Fruit fly (Drosophila melanogaster): ENCODE data around the gene Ctl2.
A peak's percentile ranks its signal among the peaks of the same experiment; 100 is the strongest.

Gene Ctl2

dm6 chr3R:29089662-29090007 is 33.5 kb upstream of the Ctl2 start (continued):
- no peak for TF ChIP-seq E2f2 (GFP tag; IDR thresholded peaks at IDR 0.05)
- no peak for TF ChIP-seq wor (GFP tag; IDR thresholded peaks at IDR 0.05)
- no peak for TF ChIP-seq Dad (GFP tag; optimal IDR thresholded peaks at IDR 0.05)
- no peak for TF ChIP-seq CG4282 (GFP tag; optimal IDR thresholded peaks at IDR 0.05)
- TF ChIP-seq CG1024 (GFP tag; IDR thresholded peaks at IDR 0.05), result no peak
- TF ChIP-seq rib (GFP tag; IDR thresholded peaks at IDR 0.05), result no peak
- TF ChIP-seq CG43689 (GFP tag; IDR thresholded peaks at IDR 0.05), result no peak
- TF ChIP-seq CG6254 (GFP tag; optimal IDR thresholded peaks at IDR 0.05), result no peak
- TF ChIP-seq Usf (GFP tag; optimal IDR thresholded peaks at IDR 0.05), result no peak
- TF ChIP-seq CG1792 (GFP tag; optimal IDR thresholded peaks at IDR 0.05), result no peak
- no peak for TF ChIP-seq CG10366 (GFP tag; IDR thresholded peaks at IDR 0.05)
- TF ChIP-seq ham (GFP tag; IDR thresholded peaks at IDR 0.05), result no peak
- no peak for TF ChIP-seq CG1529 (GFP tag; optimal IDR thresholded peaks at IDR 0.05)
- no peak for TF ChIP-seq CG2199 (GFP tag; IDR thresholded peaks at IDR 0.05)
- TF ChIP-seq CG4707 (GFP tag; optimal IDR thresholded peaks at IDR 0.05), result no peak
- no peak for TF ChIP-seq CG3065 (GFP tag; optimal IDR thresholded peaks at IDR 0.05)
- TF ChIP-seq CG30403 (GFP tag; optimal IDR thresholded peaks at IDR 0.05), result peak; percentile 20
- TF ChIP-seq bab2 (GFP tag; optimal IDR thresholded peaks at IDR 0.05), result peak; percentile 56
- no peak for TF ChIP-seq pan (optimal IDR thresholded peaks at IDR 0.05)
- no peak for TF ChIP-seq pan (GFP tag; optimal IDR thresholded peaks at IDR 0.05 in 1 of 2, IDR thresholded peaks at IDR 0.05 in 1 of 2)
- no peak for TF ChIP-seq Dref (GFP tag; IDR thresholded peaks at IDR 0.05)
- no peak for TF ChIP-seq Mes4 (GFP tag; optimal IDR thresholded peaks at IDR 0.05)
- TF ChIP-seq Dfd (GFP tag; optimal IDR thresholded peaks at IDR 0.05), result no peak
- no peak for TF ChIP-seq CG9437 (GFP tag; optimal IDR thresholded peaks at IDR 0.05)
- TF ChIP-seq sqz (GFP tag; optimal IDR thresholded peaks at IDR 0.05), result no peak
- peak; percentile 40 for TF ChIP-seq pnt (GFP tag; optimal IDR thresholded peaks at IDR 0.05)
- TF ChIP-seq Hr3 (GFP tag; optimal IDR thresholded peaks at IDR 0.05), result no peak
- TF ChIP-seq CG18599 (GFP tag; optimal IDR thresholded peaks at IDR 0.05), result peak; percentile 75
- TF ChIP-seq dmrt11E (tag; optimal IDR thresholded peaks at IDR 0.05), result no peak
- TF ChIP-seq CG12942 (GFP tag; optimal IDR thresholded peaks at IDR 0.05), result no peak
- no peak for TF ChIP-seq CG12769 (tag; optimal IDR thresholded peaks at IDR 0.05)
- TF ChIP-seq CG30431 (GFP tag; optimal IDR thresholded peaks at IDR 0.05), result no peak
- no peak for TF ChIP-seq CG2889 (GFP tag; IDR thresholded peaks at IDR 0.05)
- TF ChIP-seq Hey (tag; optimal IDR thresholded peaks at IDR 0.05), result no peak
- peak; percentile 28 for TF ChIP-seq CG15011 (GFP tag; optimal IDR thresholded peaks at IDR 0.05)
- TF ChIP-seq CG16815 (GFP tag; optimal IDR thresholded peaks at IDR 0.05), result no peak
- peak; percentile 50 for TF ChIP-seq HHEX (GFP tag; optimal IDR thresholded peaks at IDR 0.05)
- no peak for TF ChIP-seq Kr (GFP tag; optimal IDR thresholded peaks at IDR 0.05)
- no peak for TF ChIP-seq CG12219 (GFP tag; optimal IDR thresholded peaks at IDR 0.05)
- no peak for TF ChIP-seq CG2129 (GFP tag; IDR thresholded peaks at IDR 0.05; ENCODE audit: partially characterized antibody)
- TF ChIP-seq CG7963 (GFP tag; IDR thresholded peaks at IDR 0.05; ENCODE audit: partially characterized antibody), result no peak
- peak; percentile 53 for TF ChIP-seq Meics (GFP tag; optimal IDR thresholded peaks at IDR 0.05)
- TF ChIP-seq HLH3B (GFP tag; IDR thresholded peaks at IDR 0.05), result peak; percentile 35; the same call in 1 of the 2 replicates
- TF ChIP-seq shn (GFP tag; optimal IDR thresholded peaks at IDR 0.05), result no peak
- TF ChIP-seq CG17612 (GFP tag; IDR thresholded peaks at IDR 0.05), result no peak
- TF ChIP-seq Scr (GFP tag; IDR thresholded peaks at IDR 0.05; ENCODE audit: partially characterized antibody), result no peak
- TF ChIP-seq cwo (GFP tag; optimal IDR thresholded peaks at IDR 0.05), result peak; percentile 49
- no peak for TF ChIP-seq aop (GFP tag; IDR thresholded peaks at IDR 0.05)
- no peak; the same call in 2 of the 3 replicates for TF ChIP-seq croc (GFP tag; conservative IDR thresholded peaks at IDR 0.05)
- no peak for TF ChIP-seq PHDP (tag; optimal IDR thresholded peaks at IDR 0.05)
- TF ChIP-seq CG2678 (tag; optimal IDR thresholded peaks at IDR 0.05), result peak; percentile 75
- no peak for TF ChIP-seq slp2 (GFP tag; optimal IDR thresholded peaks at IDR 0.05)
- TF ChIP-seq Antp (GFP tag; optimal IDR thresholded peaks at IDR 0.05), result no peak
